Fruit fly (Drosophila melanogaster): ENCODE results near the gene slx1.
A peak's percentile ranks its signal among the peaks of the same experiment; 100 is the strongest.

Gene slx1

dm6 chr3R:4649126-4649811, 7.5 kb downstream of the slx1 start, which contains the start of gene Karybeta3 (continued):
- TF ChIP-seq CG7357 (GFP tag; IDR thresholded peaks at IDR 0.05) (peak; percentile 61; the same call in 2 of the 3 replicates), Hr39 (optimal IDR thresholded peaks at IDR 0.05) (no peak), CG17385 (GFP tag; optimal IDR thresholded peaks at IDR 0.05) (peak; percentile 60), CG12071 (GFP tag; optimal IDR thresholded peaks at IDR 0.05) (no peak), Lhr (GFP tag; optimal IDR thresholded peaks at IDR 0.05) (peak; percentile 55), ftz-f1 (GFP tag; optimal IDR thresholded peaks at IDR 0.05) (peak; percentile 27), CG11695 (GFP tag; IDR thresholded peaks at IDR 0.05) (peak; percentile 62; the same call in 1 of the 3 replicates), shn (GFP tag; optimal IDR thresholded peaks at IDR 0.05) (peak; percentile 79), en (GFP tag; optimal IDR thresholded peaks at IDR 0.05) (peak; percentile 61), fu2 (GFP tag; optimal IDR thresholded peaks at IDR 0.05) (peak; percentile 76), ase (GFP tag; IDR thresholded peaks at IDR 0.05) (peak; percentile 68; the same call in 1 of the 3 replicates), CG14014 (GFP tag; IDR thresholded peaks at IDR 0.05) (peak; percentile 70), kay (GFP tag; optimal IDR thresholded peaks at IDR 0.05) (peak; percentile 71), kah (GFP tag; optimal IDR thresholded peaks at IDR 0.05) (no peak), CG4404 (GFP tag; IDR thresholded peaks at IDR 0.05) (peak; percentile 39; the same call in 1 of the 2 replicates), toy (GFP tag; IDR thresholded peaks at IDR 0.05) (peak; percentile 72; the same call in 1 of the 2 replicates), dpn (GFP tag; optimal IDR thresholded peaks at IDR 0.05) (peak; percentile 64 to 83), CG18619 (GFP tag; optimal IDR thresholded peaks at IDR 0.05) (peak; percentile 49), Oaz (GFP tag; IDR thresholded peaks at IDR 0.05) (0 out of 2 replicates have a peak, but pooled peaks have one; percentile 35), CG2116 (GFP tag; optimal IDR thresholded peaks at IDR 0.05) (peak; percentile 88), CG6654 (GFP tag; optimal IDR thresholded peaks at IDR 0.05) (peak; percentile 8), CG12155 (GFP tag; optimal IDR thresholded peaks at IDR 0.05) (peak; percentile 69), CG6175 (GFP tag; IDR thresholded peaks at IDR 0.05) (peak; percentile 58; the same call in 1 of the 3 replicates), cato (GFP tag; optimal IDR thresholded peaks at IDR 0.05; ENCODE audit: borderline replicate concordance) (peak; percentile 28), CG3065 (GFP tag; optimal IDR thresholded peaks at IDR 0.05) (peak; percentile 9), Atf3 (GFP tag; optimal IDR thresholded peaks at IDR 0.05) (peak; percentile 65), Sin3A (optimal IDR thresholded peaks at IDR 0.05) (peak; percentile 62), CG12659 (GFP tag; optimal IDR thresholded peaks at IDR 0.05) (peak; percentile 73), salm (tag; optimal IDR thresholded peaks at IDR 0.05) (peak; percentile 32), gem (tag; optimal IDR thresholded peaks at IDR 0.05) (peak; percentile 69), fru (optimal IDR thresholded peaks at IDR 0.05) (no peak), pum (GFP tag; optimal IDR thresholded peaks at IDR 0.05) (peak; percentile 77), danr (GFP tag; IDR thresholded peaks at IDR 0.05) (peak; percentile 26; the same call in 1 of the 2 replicates), ci (GFP tag; IDR thresholded peaks at IDR 0.05) (peak; percentile 92), Spps (tag; optimal IDR thresholded peaks at IDR 0.05) (peak; percentile 8), chif (GFP tag; optimal IDR thresholded peaks at IDR 0.05) (peak; percentile 56 to 74), Mrtf (GFP tag; IDR thresholded peaks at IDR 0.05) (peak; percentile 68; the same call in 1 of the 3 replicates), aop (GFP tag; IDR thresholded peaks at IDR 0.05) (no peak), CG17186 (GFP tag; optimal IDR thresholded peaks at IDR 0.05) (peak; percentile 97), cas (GFP tag; IDR thresholded peaks at IDR 0.05) (peak; percentile 55; the same call in 1 of the 2 replicates), fd64A (GFP tag; optimal IDR thresholded peaks at IDR 0.05) (peak; percentile 34), Meics (GFP tag; optimal IDR thresholded peaks at IDR 0.05) (peak; percentile 78), ssp (GFP tag; IDR thresholded peaks at IDR 0.05) (peak; percentile 68), CG9797 (GFP tag; optimal IDR thresholded peaks at IDR 0.05) (peak; percentile 63), CG13123 (GFP tag; optimal IDR thresholded peaks at IDR 0.05) (peak; percentile 2), Fer2 (tag; optimal IDR thresholded peaks at IDR 0.05) (peak; percentile 42), scrt (GFP tag; optimal IDR thresholded peaks at IDR 0.05) (peak; percentile 34), CG4360 (GFP tag; IDR thresholded peaks at IDR 0.05) (peak; percentile 23; the same call in 1 of the 2 replicates), mld (GFP tag; IDR thresholded peaks at IDR 0.05; ENCODE audit: partially characterized antibody) (peak; percentile 63; the same call in 1 of the 3 replicates), Bgb (GFP tag; IDR thresholded peaks at IDR 0.05; ENCODE audit: partially characterized antibody) (peak; percentile 73)
